Worm (Caenorhabditis elegans) whole organism, L2 larva: ENCODE results near the gene nstp-6.

Experiments
- C34F6.9 ChIP-seq: fragments of 150-350 bp; optimal IDR thresholded peaks from 2 replicates; lab custom pipeline; 2014; ENCODE audit warnings: missing biosample characterization, missing genetic modification characterization
- F13H6.1 ChIP-seq: sonication (generic microtip); optimal IDR thresholded peaks from 2 replicates; lab custom pipeline; 2016; ENCODE audit warnings: missing genetic modification characterization, missing compliant biosample characterization
- R02D3.7 ChIP-seq: fragments of 150-350 bp; optimal IDR thresholded peaks from 2 replicates; lab custom pipeline; 2014; ENCODE audit warnings: missing biosample characterization, missing genetic modification characterization
- ZK546.5 ChIP-seq: sonication (generic microtip); optimal IDR thresholded peaks from 2 replicates; lab custom pipeline; 2017; ENCODE audit warnings: missing biosample characterization, missing genetic modification characterization
- alr-1 ChIP-seq: fragments of 150-350 bp; optimal IDR thresholded peaks from 2 replicates; lab custom pipeline; 2014; ENCODE audit warnings: missing biosample characterization, missing genetic modification characterization
- aly-2 ChIP-seq: fragments of 150-350 bp; optimal IDR thresholded peaks from 2 replicates; lab custom pipeline; 2014; ENCODE audit warnings: missing biosample characterization, missing genetic modification characterization
- ceh-16 ChIP-seq: fragments of 150-350 bp; optimal IDR thresholded peaks from 2 replicates; lab custom pipeline; 2014; ENCODE audit warnings: missing biosample characterization, missing genetic modification characterization
- ceh-82 ChIP-seq: fragments of 150-350 bp; optimal IDR thresholded peaks from 2 replicates; lab custom pipeline; 2014; ENCODE audit warnings: missing biosample characterization, missing genetic modification characterization
- crh-2 ChIP-seq: sonication (generic microtip); optimal IDR thresholded peaks from 2 replicates; lab custom pipeline; 2017; ENCODE audit warnings: missing biosample characterization, missing genetic modification characterization
- dmd-4 ChIP-seq: sonication (generic microtip); optimal IDR thresholded peaks from 2 replicates; lab custom pipeline; 2017; ENCODE audit warnings: missing biosample characterization, missing genetic modification characterization
- egl-27 ChIP-seq: sonication (generic microtip); optimal IDR thresholded peaks from 3 replicates; lab custom pipeline; 2017; ENCODE audit warnings: missing biosample characterization, missing genetic modification reagents, missing genetic modification characterization
- elt-1 ChIP-seq: fragments of 150-350 bp; optimal IDR thresholded peaks from 2 replicates; lab custom pipeline; 2014; ENCODE audit warnings: missing biosample characterization, missing genetic modification characterization
- elt-3 ChIP-seq: sonication (generic microtip); optimal IDR thresholded peaks from 2 replicates; lab custom pipeline; 2017; ENCODE audit warnings: missing biosample characterization, missing genetic modification characterization
- fos-1 ChIP-seq: fragments of 150-350 bp; optimal IDR thresholded peaks from 2 replicates; lab custom pipeline; 2014; ENCODE audit warnings: missing biosample characterization, missing genetic modification characterization
- lin-11 ChIP-seq: fragments of 150-350 bp; sonication (generic microtip); optimal IDR thresholded peaks from 2 replicates; lab custom pipeline; 2014; ENCODE audit warnings: missing biosample characterization, missing genetic modification characterization, inconsistent platforms, mixed read lengths
- lin-13 ChIP-seq: fragments of 150-350 bp; optimal IDR thresholded peaks from 2 replicates; lab custom pipeline; 2014; ENCODE audit warnings: missing biosample characterization, missing genetic modification reagents, missing genetic modification characterization
- lin-39 ChIP-seq: fragments of 150-350 bp; optimal IDR thresholded peaks from 2 replicates; lab custom pipeline; 2014; ENCODE audit warnings: missing biosample characterization, missing genetic modification reagents, missing genetic modification characterization
- lsy-2 ChIP-seq, 2 experiments: fragments of 150-350 bp in 1 of 2; sonication (generic microtip) in 1 of 2; optimal IDR thresholded peaks; 2 replicates each; lab custom pipeline; 2014 to 2017; ENCODE audit warnings: missing biosample characterization in 2 of 2, missing genetic modification characterization in 2 of 2
- mab-5 ChIP-seq: fragments of 150-350 bp; optimal IDR thresholded peaks from 2 replicates; lab custom pipeline; 2014; ENCODE audit warnings: missing biosample characterization, missing genetic modification characterization
- mbf-1 ChIP-seq: sonication (generic microtip); optimal IDR thresholded peaks from 2 replicates; lab custom pipeline; 2017; ENCODE audit warnings: missing biosample characterization, missing genetic modification characterization
- mdl-1 ChIP-seq, 2 experiments: fragments of 150-350 bp in 1 of 2; sonication (generic microtip) in 1 of 2; optimal IDR thresholded peaks; 2 replicates each; lab custom pipeline; 2017; ENCODE audit warnings: missing biosample characterization in 2 of 2, missing genetic modification characterization in 2 of 2
- nhr-10 ChIP-seq: sonication (generic microtip); optimal IDR thresholded peaks from 2 replicates; lab custom pipeline; 2017; ENCODE audit warnings: missing biosample characterization, missing genetic modification characterization
- nhr-11 ChIP-seq: fragments of 150-350 bp; optimal IDR thresholded peaks from 2 replicates; lab custom pipeline; 2014; ENCODE audit warnings: missing biosample characterization, missing genetic modification characterization
- nhr-12 ChIP-seq: fragments of 150-350 bp; optimal IDR thresholded peaks from 2 replicates; lab custom pipeline; 2014; ENCODE audit warnings: missing biosample characterization, missing genetic modification characterization
- nhr-129 ChIP-seq: fragments of 150-350 bp; optimal IDR thresholded peaks from 2 replicates; lab custom pipeline; 2014; ENCODE audit warnings: missing biosample characterization, missing genetic modification characterization
- nhr-21 ChIP-seq: fragments of 150-350 bp; optimal IDR thresholded peaks from 2 replicates; lab custom pipeline; 2014; ENCODE audit warnings: missing biosample characterization, missing genetic modification characterization
- nhr-237 ChIP-seq: fragments of 150-350 bp; optimal IDR thresholded peaks from 2 replicates; lab custom pipeline; 2014; ENCODE audit warnings: missing biosample characterization, missing genetic modification characterization
- nhr-25 ChIP-seq: fragments of 150-350 bp; sonication (generic microtip); optimal IDR thresholded peaks from 3 replicates; lab custom pipeline; 2014; ENCODE audit warnings: missing biosample characterization, missing genetic modification characterization
- nhr-6 ChIP-seq: fragments of 150-350 bp; optimal IDR thresholded peaks from 2 replicates; lab custom pipeline; 2014; ENCODE audit warnings: missing biosample characterization, missing genetic modification characterization
- nhr-77 ChIP-seq: fragments of 150-350 bp; optimal IDR thresholded peaks from 2 replicates; lab custom pipeline; 2014; ENCODE audit warnings: missing biosample characterization, missing genetic modification characterization
- peb-1 ChIP-seq: fragments of 150-350 bp; optimal IDR thresholded peaks from 2 replicates; lab custom pipeline; 2014; ENCODE audit warnings: missing biosample characterization, missing genetic modification characterization
- sem-4 ChIP-seq: fragments of 150-350 bp; optimal IDR thresholded peaks from 2 replicates; lab custom pipeline; 2014; ENCODE audit warnings: missing biosample characterization, missing genetic modification reagents, missing genetic modification characterization
- skn-1 ChIP-seq: sonication (generic microtip); optimal IDR thresholded peaks from 2 replicates; lab custom pipeline; 2017; ENCODE audit warnings: missing biosample characterization, missing genetic modification characterization
- sma-9 ChIP-seq, 2 experiments: fragments of 150-350 bp in 1 of 2; sonication (generic microtip) in 1 of 2; optimal IDR thresholded peaks; 2 replicates each; lab custom pipeline; 2014 to 2016; ENCODE audit warnings: missing genetic modification characterization in 2 of 2, mild to moderate bottlenecking in 1 of 2, missing biosample characterization in 1 of 2, missing compliant biosample characterization in 1 of 2, missing genetic modification reagents in 1 of 2, moderate library complexity in 1 of 2
- snpc-4 ChIP-seq: fragments of 150-350 bp; optimal IDR thresholded peaks from 2 replicates; lab custom pipeline; 2014; ENCODE audit warnings: missing biosample characterization, missing genetic modification characterization
- unc-55 ChIP-seq: fragments of 150-350 bp; sonication (generic microtip); optimal IDR thresholded peaks from 3 replicates; lab custom pipeline; 2014; ENCODE audit warnings: missing biosample characterization, missing genetic modification reagents, missing genetic modification characterization
- zag-1 ChIP-seq: fragments of 150-350 bp; optimal IDR thresholded peaks from 2 replicates; lab custom pipeline; 2014; ENCODE audit warnings: missing biosample characterization, missing genetic modification characterization
- ztf-11 ChIP-seq: sonication (generic microtip); optimal IDR thresholded peaks from 2 replicates; lab custom pipeline; 2017; ENCODE audit warnings: missing biosample characterization, missing genetic modification characterization

nstp-6 gene

ce11 chrIV:3523419-3523818 is 24.0 kb downstream of the nstp-6 start:
- no peak for TF ChIP-seq ztf-11 (tag; lab: Kevin White, UChicago)
- TF ChIP-seq mbf-1 (tag; lab: Kevin White, UChicago), result no peak
- no peak for TF ChIP-seq crh-2 (tag; lab: Kevin White, UChicago)
- no peak for TF ChIP-seq nhr-21
- TF ChIP-seq lin-11, result no peak
- TF ChIP-seq nhr-77 (tag; lab: Kevin White, UChicago), result no peak
- TF ChIP-seq fos-1 (tag; lab: Kevin White, UChicago), result no peak
- TF ChIP-seq skn-1, result no peak
- TF ChIP-seq sem-4 (tag; lab: Kevin White, UChicago), result no peak
- no peak for TF ChIP-seq nhr-12 (tag; lab: Kevin White, UChicago)
- no peak for TF ChIP-seq peb-1 (tag; lab: Kevin White, UChicago)
- TF ChIP-seq nhr-6 (tag; lab: Kevin White, UChicago), result no peak
- TF ChIP-seq zag-1 (tag; lab: Kevin White, UChicago), result no peak
- TF ChIP-seq egl-27 (tag; lab: Kevin White, UChicago), result no peak
- no peak for TF ChIP-seq lsy-2 (tag; optimal IDR thresholded peaks at IDR 0.05; lab: Kevin White, UChicago)
- TF ChIP-seq elt-3, result no peak
- no peak for TF ChIP-seq nhr-11 (tag; lab: Kevin White, UChicago)
- TF ChIP-seq snpc-4, result no peak
- no peak for TF ChIP-seq nhr-129 (tag; lab: Kevin White, UChicago)
- TF ChIP-seq unc-55 (GFP tag; lab: Kevin White, UChicago), result no peak

DNA sequence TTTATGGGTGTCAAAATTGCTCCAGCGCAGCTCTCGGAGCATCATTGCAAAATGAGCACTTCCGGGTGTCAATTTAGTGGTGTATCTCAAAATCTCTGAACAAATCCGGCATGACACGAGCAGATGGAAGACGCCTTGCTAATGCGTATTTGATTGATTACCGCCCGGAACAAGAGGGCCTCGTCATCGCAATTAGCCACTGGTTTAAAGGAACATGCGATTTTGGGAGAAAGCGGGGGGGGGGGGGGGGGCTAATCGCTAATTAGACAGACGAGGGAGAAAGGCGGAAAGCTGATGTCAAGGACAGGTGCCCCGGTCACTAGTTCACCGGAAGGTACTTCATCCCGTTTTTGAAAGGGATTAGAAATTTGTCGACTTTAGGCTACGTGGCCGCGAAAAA is 25.7 kb downstream of the nstp-6 start:
- TF ChIP-seq nhr-77 (tag; lab: Kevin White, UChicago) (no peak), unc-55 (GFP tag; lab: Kevin White, UChicago) (no peak), nhr-25 (tag; lab: Kevin White, UChicago) (no peak), crh-2 (tag; lab: Kevin White, UChicago) (no peak), F13H6.1 (tag; lab: Kevin White, UChicago) (no peak), nhr-21 (no peak), lin-13 (GFP tag; lab: Kevin White, UChicago) (no peak), elt-1 (no peak), mab-5 (tag; lab: Kevin White, UChicago) (no peak), ceh-16 (tag; lab: Kevin White, UChicago) (no peak), nhr-237 (tag; lab: Kevin White, UChicago) (no peak), nhr-10 (tag; lab: Kevin White, UChicago) (no peak), ceh-82 (no peak), nhr-11 (tag; lab: Kevin White, UChicago) (no peak), snpc-4 (no peak), nhr-129 (tag; lab: Kevin White, UChicago) (no peak), ZK546.5 (tag; lab: Kevin White, UChicago) (no peak)

ce11 chrIV:3520957-3521356 is 26.4 kb downstream of the nstp-6 start:
- TF ChIP-seq fos-1 (tag; lab: Kevin White, UChicago), result no peak
- TF ChIP-seq C34F6.9 (tag; lab: Kevin White, UChicago), result peak; percentile 10
- no peak for TF ChIP-seq snpc-4
- TF ChIP-seq unc-55 (GFP tag; lab: Kevin White, UChicago), result peak; percentile 31
- TF ChIP-seq sem-4 (tag; lab: Kevin White, UChicago), result peak; percentile 12
- TF ChIP-seq ztf-11 (tag; lab: Kevin White, UChicago), result no peak
- no peak for TF ChIP-seq nhr-77 (tag; lab: Kevin White, UChicago)
- peak; percentile 10 for TF ChIP-seq crh-2 (tag; lab: Kevin White, UChicago)
- TF ChIP-seq zag-1 (tag; lab: Kevin White, UChicago), result peak; percentile 39
- no peak for TF ChIP-seq alr-1 (tag; lab: Kevin White, UChicago)
- TF ChIP-seq sma-9 (GFP tag; optimal IDR thresholded peaks at IDR 0.05; lab: Kevin White, UChicago), result peak; percentile 31
- no peak for TF ChIP-seq sma-9 (tag; optimal IDR thresholded peaks at IDR 0.05; lab: Kevin White, UChicago)
- TF ChIP-seq mdl-1 (tag; optimal IDR thresholded peaks at IDR 0.05; lab: Kevin White, UChicago), result peak in 1 of 2 experiments; percentile 18
- TF ChIP-seq nhr-129 (tag; lab: Kevin White, UChicago), result peak; percentile 28
- no peak for TF ChIP-seq skn-1
- no peak for TF ChIP-seq aly-2 (tag; lab: Kevin White, UChicago)
- no peak for TF ChIP-seq lin-39 (tag; lab: Kevin White, UChicago)
- TF ChIP-seq lsy-2 (tag; optimal IDR thresholded peaks at IDR 0.05; lab: Kevin White, UChicago), result peak in 1 of 2 experiments; percentile 10
- peak; percentile 56 for TF ChIP-seq F13H6.1 (tag; lab: Kevin White, UChicago)
- TF ChIP-seq R02D3.7 (tag; lab: Kevin White, UChicago), result no peak
- no peak for TF ChIP-seq dmd-4 (tag; lab: Kevin White, UChicago)
